Fruit fly (Drosophila melanogaster): Measurements from ENCODE around the gene CG18284.
A peak's percentile ranks its signal among the peaks of the same experiment; 100 is the strongest.

Gene CG18284

dm6 chr2L:10665603-10666002, 21.8 kb downstream of the CG18284 start (continued):
- TF ChIP-seq repo (GFP tag; optimal IDR thresholded peaks at IDR 0.05) (peak; percentile 77), gcm2 (GFP tag; optimal IDR thresholded peaks at IDR 0.05) (peak; percentile 22), Neu2 (GFP tag; optimal IDR thresholded peaks at IDR 0.05; ENCODE audit: borderline replicate concordance) (no peak), zen2 (GFP tag; IDR thresholded peaks at IDR 0.05; ENCODE audit: partially characterized antibody) (no peak), nau (GFP tag; optimal IDR thresholded peaks at IDR 0.05) (peak; percentile 43), Gug (GFP tag; IDR thresholded peaks at IDR 0.05) (peak; percentile 82), CG10654 (GFP tag; optimal IDR thresholded peaks at IDR 0.05) (peak; percentile 68), prd (optimal IDR thresholded peaks at IDR 0.05) (no peak), prd (GFP tag; IDR thresholded peaks at IDR 0.05) (peak; percentile 92), CrebB (tag; optimal IDR thresholded peaks at IDR 0.05) (peak; percentile 39), NK7.1 (GFP tag; optimal IDR thresholded peaks at IDR 0.05) (peak; percentile 2), dmrt99B (tag; optimal IDR thresholded peaks at IDR 0.05) (peak; percentile 87), CG12299 (tag; optimal IDR thresholded peaks at IDR 0.05) (no peak), crc (GFP tag; optimal IDR thresholded peaks at IDR 0.05) (peak; percentile 71), ap (GFP tag; IDR thresholded peaks at IDR 0.05) (peak; percentile 76), CG15011 (GFP tag; optimal IDR thresholded peaks at IDR 0.05) (peak; percentile 58), CHES-1-like (GFP tag; optimal IDR thresholded peaks at IDR 0.05) (peak; percentile 58), Aef1 (GFP tag; IDR thresholded peaks at IDR 0.05) (peak; percentile 87), CG17802 (tag; optimal IDR thresholded peaks at IDR 0.05) (peak; percentile 43), p53 (GFP tag; optimal IDR thresholded peaks at IDR 0.05) (no peak), Dbx (GFP tag; IDR thresholded peaks at IDR 0.05) (peak; percentile 64; the same call in 1 of the 3 replicates), H2.0 (GFP tag; IDR thresholded peaks at IDR 0.05) (peak; percentile 90), Ets65A (GFP tag) (peak; percentile 94), CG3838 (GFP tag; optimal IDR thresholded peaks at IDR 0.05) (peak; percentile 64), HmgZ (tag; optimal IDR thresholded peaks at IDR 0.05) (peak; percentile 60), CG4707 (GFP tag; optimal IDR thresholded peaks at IDR 0.05) (no peak), her (GFP tag; optimal IDR thresholded peaks at IDR 0.05) (peak; percentile 75), Trl (optimal IDR thresholded peaks at IDR 0.05) (no peak), Trl (GFP tag; optimal IDR thresholded peaks at IDR 0.05) (peak; percentile 79), CG11456 (GFP tag; IDR thresholded peaks at IDR 0.05) (peak; percentile 84; the same call in 2 of the 3 replicates), CG2120 (GFP tag; optimal IDR thresholded peaks at IDR 0.05) (peak; percentile 80), HmgD (GFP tag; optimal IDR thresholded peaks at IDR 0.05) (no peak), HLH54F (GFP tag; optimal IDR thresholded peaks at IDR 0.05) (peak; percentile 70), esg (GFP tag; conservative IDR thresholded peaks at IDR 0.05) (peak; percentile 86), BtbVII (GFP tag; optimal IDR thresholded peaks at IDR 0.05) (peak; percentile 19), ftz-f1 (GFP tag; optimal IDR thresholded peaks at IDR 0.05) (no peak), sim (GFP tag; IDR thresholded peaks at IDR 0.05) (peak; percentile 54; the same call in 1 of the 2 replicates), tap (tag; optimal IDR thresholded peaks at IDR 0.05) (peak; percentile 80), CG2129 (GFP tag; IDR thresholded peaks at IDR 0.05; ENCODE audit: partially characterized antibody) (no peak), Oli (tag; optimal IDR thresholded peaks at IDR 0.05) (peak; percentile 84), CG31388 (GFP tag; optimal IDR thresholded peaks at IDR 0.05) (peak; percentile 6), CG6791 (GFP tag; IDR thresholded peaks at IDR 0.05; ENCODE audit: partially characterized antibody) (no peak), CG6654 (GFP tag; optimal IDR thresholded peaks at IDR 0.05) (peak; percentile 33), pita (GFP tag; optimal IDR thresholded peaks at IDR 0.05) (no peak), CG31365 (tag; optimal IDR thresholded peaks at IDR 0.05) (no peak), tna (GFP tag; IDR thresholded peaks at IDR 0.05; ENCODE audit: partially characterized antibody) (no peak), CG33213 (GFP tag; optimal IDR thresholded peaks at IDR 0.05) (peak; percentile 36), sima (GFP tag; optimal IDR thresholded peaks at IDR 0.05) (peak; percentile 4), scrt (GFP tag; optimal IDR thresholded peaks at IDR 0.05) (peak; percentile 51), CG2875 (GFP tag; optimal IDR thresholded peaks at IDR 0.05) (peak; percentile 49), Kr (GFP tag; optimal IDR thresholded peaks at IDR 0.05) (no peak), CG1529 (GFP tag; optimal IDR thresholded peaks at IDR 0.05) (peak; percentile 14)
